Worm (Caenorhabditis elegans) whole organism, L4 larva: ENCODE data around the gene mlh-1.

Experiments
- F26F4.8 ChIP-seq: fragments of 200-800 bp; sonication (Bioruptor generic); conservative IDR thresholded peaks from 2 replicates; pipeline ENCODE4 v1.3.6; 2022; ENCODE audit warnings: missing genetic modification characterization, missing compliant biosample characterization
- F44E2.7 ChIP-seq: fragments of 200-800 bp; sonication (Bioruptor generic); IDR thresholded peaks from 2 replicates; pipeline ENCODE4 v2.1.2; 2022; ENCODE audit warnings: missing genetic modification characterization, missing compliant biosample characterization
- F49E8.2 ChIP-seq: sonication (generic microtip); optimal IDR thresholded peaks from 2 replicates; lab custom pipeline; 2016; ENCODE audit warnings: missing compliant biosample characterization, mild to moderate bottlenecking, missing genetic modification characterization, borderline replicate concordance
- R02D3.7 ChIP-seq: fragments of 150-350 bp; sonication (generic microtip); optimal IDR thresholded peaks from 3 replicates; lab custom pipeline; 2014; ENCODE audit warnings: missing biosample characterization, missing genetic modification characterization
- Y5F2A.4 ChIP-seq: fragments of 200-800 bp; sonication (Bioruptor generic); optimal IDR thresholded peaks from 2 replicates; lab custom pipeline; 2018; ENCODE audit warnings: mild to moderate bottlenecking, missing genetic modification characterization, missing compliant biosample characterization
- ZK337.2 ChIP-seq: fragments of 200-800 bp; sonication (Bioruptor generic); IDR thresholded peaks from 2 replicates; pipeline ENCODE4 v1.3.6; 2022; ENCODE audit warnings: missing genetic modification reagents, missing genetic modification characterization, missing compliant biosample characterization
- aha-1 ChIP-seq: fragments of 150-350 bp; peaks from one replicate; lab custom pipeline; 2014; ENCODE audit warnings: missing biosample characterization, missing genetic modification characterization
- aly-2 ChIP-seq: sonication (generic microtip); optimal IDR thresholded peaks from 2 replicates; lab custom pipeline; 2018; ENCODE audit warnings: missing biosample characterization, missing genetic modification characterization
- arid-1 ChIP-seq: fragments of 200-800 bp; sonication (Bioruptor generic); conservative IDR thresholded peaks from 2 replicates; pipeline ENCODE4 v1.3.6; 2022; ENCODE audit warnings: missing genetic modification reagents, missing genetic modification characterization, missing compliant biosample characterization
- attf-4 ChIP-seq: sonication (generic microtip); optimal IDR thresholded peaks from 3 replicates; lab custom pipeline; 2017; ENCODE audit warnings: missing biosample characterization, missing genetic modification characterization
- ceh-20 ChIP-seq: fragments of 200-800 bp; sonication (Bioruptor generic); IDR thresholded peaks from 2 replicates; pipeline ENCODE4 v1.3.6; 2022; ENCODE audit warnings: missing genetic modification reagents, missing genetic modification characterization, missing compliant biosample characterization
- ceh-28 ChIP-seq: fragments of 150-350 bp; optimal IDR thresholded peaks from 2 replicates; lab custom pipeline; 2014; ENCODE audit warnings: missing biosample characterization, missing genetic modification reagents, missing genetic modification characterization
- ceh-62 ChIP-seq: sonication (generic microtip); optimal IDR thresholded peaks from 2 replicates; lab custom pipeline; 2017; ENCODE audit warnings: missing biosample characterization, missing genetic modification characterization
- ceh-82 ChIP-seq: sonication (generic microtip); optimal IDR thresholded peaks from 2 replicates; lab custom pipeline; 2017; ENCODE audit warnings: missing biosample characterization, missing genetic modification characterization
- ces-1 ChIP-seq: fragments of 150-350 bp; sonication (generic microtip); optimal IDR thresholded peaks from 4 replicates; lab custom pipeline; 2014; ENCODE audit warnings: missing biosample characterization, missing genetic modification reagents, missing genetic modification characterization
- dmd-6 ChIP-seq: fragments of 200-800 bp; sonication (Bioruptor generic); IDR thresholded peaks from 2 replicates; pipeline ENCODE4 v1.3.6; 2022; ENCODE audit warnings: missing genetic modification reagents, missing genetic modification characterization, missing compliant biosample characterization
- duxl-1 ChIP-seq: sonication (generic microtip); optimal IDR thresholded peaks from 2 replicates; lab custom pipeline; 2016; ENCODE audit warnings: mild to moderate bottlenecking, missing genetic modification characterization, moderate library complexity, missing compliant biosample characterization; ENCODE audit not compliant: poor library complexity
- dve-1 ChIP-seq: sonication (generic microtip); optimal IDR thresholded peaks from 2 replicates; lab custom pipeline; 2017; ENCODE audit warnings: antibody characterized with exemption, mild to moderate bottlenecking, missing genetic modification characterization, missing compliant biosample characterization; ENCODE audit not compliant: insufficient read depth
- egl-43 ChIP-seq: fragments of 200-800 bp; sonication (Bioruptor generic); IDR thresholded peaks from 2 replicates; pipeline ENCODE4 v1.3.6; 2022; ENCODE audit warnings: missing genetic modification reagents, missing genetic modification characterization, missing compliant biosample characterization
- fkh-10 ChIP-seq: fragments of 150-350 bp; optimal IDR thresholded peaks from 2 replicates; lab custom pipeline; 2014; ENCODE audit warnings: missing biosample characterization, missing genetic modification reagents, missing genetic modification characterization
- fos-1 ChIP-seq: fragments of 150-350 bp; optimal IDR thresholded peaks from 2 replicates; lab custom pipeline; 2014; ENCODE audit warnings: missing biosample characterization, missing genetic modification characterization
- gei-8 ChIP-seq: fragments of 200-800 bp; sonication (Bioruptor generic); optimal IDR thresholded peaks from 2 replicates; lab custom pipeline; 2018; ENCODE audit warnings: mild to moderate bottlenecking, missing genetic modification characterization, missing compliant biosample characterization
- hif-1 ChIP-seq, 2 experiments: sonication (generic microtip); optimal IDR thresholded peaks; 2 replicates each; lab custom pipeline; 2016 to 2017; ENCODE audit warnings: missing compliant biosample characterization in 2 of 2, missing genetic modification characterization in 2 of 2, missing genetic modification reagents in 2 of 2, missing genotype in 2 of 2, mild to moderate bottlenecking in 1 of 2
- hlh-11 ChIP-seq: fragments of 200-800 bp; sonication (Bioruptor generic); optimal IDR thresholded peaks from 2 replicates; lab custom pipeline; 2018; ENCODE audit warnings: mild to moderate bottlenecking, missing genetic modification characterization, missing compliant biosample characterization
- hlh-30 ChIP-seq: sonication (generic microtip); optimal IDR thresholded peaks from 2 replicates; lab custom pipeline; 2017; ENCODE audit warnings: antibody characterized with exemption, mild to moderate bottlenecking, missing genetic modification characterization, missing compliant biosample characterization; ENCODE audit not compliant: insufficient read depth
- hmg-1.1 ChIP-seq: fragments of 200-800 bp; sonication (Bioruptor generic); IDR thresholded peaks from 2 replicates; pipeline ENCODE4 v1.3.6; 2022; ENCODE audit warnings: missing genetic modification reagents, missing genetic modification characterization, missing compliant biosample characterization
- jun-1 ChIP-seq: fragments of 150-350 bp; optimal IDR thresholded peaks from 2 replicates; lab custom pipeline; 2014; ENCODE audit warnings: missing biosample characterization, missing genetic modification reagents, missing genetic modification characterization
- lin-1 ChIP-seq: fragments of 200-800 bp; sonication (Bioruptor generic); IDR thresholded peaks from 2 replicates; pipeline ENCODE4 v1.3.6; 2022; ENCODE audit warnings: missing genetic modification reagents, missing genetic modification characterization, missing compliant biosample characterization
- lin-13 ChIP-seq: fragments of 150-350 bp; optimal IDR thresholded peaks from 2 replicates; lab custom pipeline; 2014; ENCODE audit warnings: missing biosample characterization, missing genetic modification reagents, missing genetic modification characterization
- lin-15B ChIP-seq: fragments of 150-350 bp; sonication (generic microtip); optimal IDR thresholded peaks from 3 replicates; lab custom pipeline; 2014; ENCODE audit warnings: missing biosample characterization, missing genetic modification characterization
- lin-29 ChIP-seq: fragments of 200-800 bp; sonication (Bioruptor generic); IDR thresholded peaks from 2 replicates; pipeline ENCODE4 v1.3.6; 2022; ENCODE audit warnings: missing genetic modification reagents, missing genetic modification characterization, missing compliant biosample characterization
- lin-38 ChIP-seq: fragments of 200-800 bp; sonication (Bioruptor generic); IDR thresholded peaks from 2 replicates; pipeline ENCODE4 v1.3.6; 2022; ENCODE audit warnings: missing genetic modification reagents, missing genetic modification characterization, missing compliant biosample characterization
- lin-39 ChIP-seq: fragments of 150-350 bp; optimal IDR thresholded peaks from 2 replicates; lab custom pipeline; 2014; ENCODE audit warnings: missing biosample characterization, missing genetic modification reagents, missing genetic modification characterization
- mdl-1 ChIP-seq, 2 experiments: fragments of 150-350 bp in 1 of 2; sonication (generic microtip) in 1 of 2; optimal IDR thresholded peaks; 2 replicates each; lab custom pipeline; 2014 to 2017; ENCODE audit warnings: missing biosample characterization in 2 of 2, missing genetic modification characterization in 2 of 2
- mdt-29 ChIP-seq: fragments of 200-800 bp; sonication (Bioruptor generic); IDR thresholded peaks from 2 replicates; pipeline ENCODE4 v1.3.6; 2022; ENCODE audit warnings: missing genetic modification reagents, missing genetic modification characterization, missing compliant biosample characterization
- mep-1 ChIP-seq: fragments of 150-350 bp; sonication (generic microtip); optimal IDR thresholded peaks from 3 replicates; lab custom pipeline; 2014; ENCODE audit warnings: missing biosample characterization, missing genetic modification characterization
- mxl-2 ChIP-seq: fragments of 200-800 bp; sonication (Bioruptor generic); conservative IDR thresholded peaks from 2 replicates; pipeline ENCODE4 v1.3.6; 2022; ENCODE audit warnings: missing genetic modification reagents, missing genetic modification characterization, missing compliant biosample characterization
- nhr-11 ChIP-seq: fragments of 150-350 bp; optimal IDR thresholded peaks from 2 replicates; lab custom pipeline; 2014; ENCODE audit warnings: missing biosample characterization, missing genetic modification characterization
- nhr-6 ChIP-seq: fragments of 150-350 bp; optimal IDR thresholded peaks from 2 replicates; lab custom pipeline; 2014; ENCODE audit warnings: missing biosample characterization, missing genetic modification characterization
- nhr-76 ChIP-seq: fragments of 150-350 bp; optimal IDR thresholded peaks from 2 replicates; lab custom pipeline; 2014; ENCODE audit warnings: missing biosample characterization, missing genetic modification characterization
- saeg-2 ChIP-seq: fragments of 200-800 bp; sonication (Bioruptor generic); IDR thresholded peaks from 2 replicates; pipeline ENCODE4 v1.3.6; 2022; ENCODE audit warnings: missing genetic modification reagents, missing genetic modification characterization, missing compliant biosample characterization
- set-16 ChIP-seq: fragments of 200-800 bp; sonication (Bioruptor generic); IDR thresholded peaks from 2 replicates; pipeline ENCODE4 v1.3.6; 2022; ENCODE audit warnings: missing genetic modification reagents, missing genetic modification characterization, missing compliant biosample characterization
- snpc-1.2 ChIP-seq: fragments of 200-800 bp; sonication (Bioruptor generic); IDR thresholded peaks from 2 replicates; pipeline ENCODE4 v1.3.6; 2022; ENCODE audit warnings: missing genetic modification reagents, missing genetic modification characterization, missing compliant biosample characterization
- tag-97 ChIP-seq: fragments of 200-800 bp; sonication (Bioruptor generic); IDR thresholded peaks from 2 replicates; pipeline ENCODE4 v1.3.6; 2022; ENCODE audit warnings: missing genetic modification characterization, missing compliant biosample characterization
- tra-1 ChIP-seq: fragments of 200-800 bp; sonication (Bioruptor generic); IDR thresholded peaks from 2 replicates; pipeline ENCODE4 v1.3.6; 2022; ENCODE audit warnings: missing genetic modification reagents, missing genetic modification characterization, missing compliant biosample characterization
- unc-130 ChIP-seq: sonication (generic microtip); optimal IDR thresholded peaks from 2 replicates; lab custom pipeline; 2016; ENCODE audit warnings: missing genetic modification reagents, missing genetic modification characterization, missing compliant biosample characterization
- unc-62 ChIP-seq, 3 experiments: fragments of 150-350 bp in 1 of 3; sonication (generic microtip); optimal IDR thresholded peaks in 2 of 3; peaks in 1 of 3; 1 replicate in 1 of 3; 2 replicates in 2 of 3; lab custom pipeline; 2014 to 2017; ENCODE audit warnings: missing biosample characterization in 3 of 3, missing genetic modification characterization in 3 of 3, missing genetic modification reagents in 3 of 3, missing genotype in 1 of 3
- zag-1 ChIP-seq: fragments of 150-350 bp; optimal IDR thresholded peaks from 2 replicates; lab custom pipeline; 2014; ENCODE audit warnings: missing biosample characterization, missing genetic modification characterization
- zip-11 ChIP-seq: fragments of 200-800 bp; sonication (Bioruptor generic); IDR thresholded peaks from 2 replicates; pipeline ENCODE4 v1.3.6; 2022; ENCODE audit warnings: missing genetic modification characterization, missing compliant biosample characterization

mlh-1 gene

ce11 chrIII:13465918-13466592 is 48.3 kb downstream of the mlh-1 start, which contains the start of gene cdk-5 (continued):
- no peak for TF ChIP-seq tra-1 (GFP tag; lab: Robert Waterston, UW)
- TF ChIP-seq ceh-82 (tag; lab: Kevin White, UChicago), result no peak
- TF ChIP-seq dve-1 (tag; lab: Kevin White, UChicago), result peak; percentile 93
- TF ChIP-seq lin-38 (GFP tag; lab: Robert Waterston, UW), result peak; percentile 74
- peak; percentile 66 for TF ChIP-seq duxl-1
- TF ChIP-seq aly-2, result no peak
- TF ChIP-seq F49E8.2, result no peak
- peak in 1 of 2 experiments; percentile 52 for TF ChIP-seq hif-1 (tag; optimal IDR thresholded peaks at IDR 0.05; lab: Kevin White, UChicago)
- no peak for TF ChIP-seq mxl-2 (GFP tag; lab: Robert Waterston, UW)
- peak; percentile 50; the same call in 1 of the 2 replicates for TF ChIP-seq lin-29 (GFP tag; lab: Robert Waterston, UW)
- no peak for TF ChIP-seq ces-1
- TF ChIP-seq hlh-30 (tag; lab: Kevin White, UChicago), result peak; percentile 86
- TF ChIP-seq F26F4.8, result no peak
- no peak for TF ChIP-seq lin-15B (tag; lab: Kevin White, UChicago)
- TF ChIP-seq jun-1 (tag; lab: Kevin White, UChicago), result peak; percentile 39
- 0 out of 2 replicates have a peak, but pooled peaks have one; percentile 6 for TF ChIP-seq lin-1 (GFP tag; lab: Robert Waterston, UW)
- TF ChIP-seq set-16 (GFP tag; lab: Robert Waterston, UW), result no peak
- no peak for TF ChIP-seq R02D3.7 (tag; lab: Kevin White, UChicago)
- TF ChIP-seq lin-13, result peak; percentile 51
- peak; percentile 88 for TF ChIP-seq mep-1 (tag; lab: Kevin White, UChicago)
- TF ChIP-seq egl-43 (GFP tag; lab: Robert Waterston, UW), result no peak
- TF ChIP-seq hlh-11 (tag; lab: Kevin White, UChicago), result no peak
- no peak for TF ChIP-seq lin-39
- TF ChIP-seq nhr-76, result no peak
- TF ChIP-seq ceh-62, result no peak
- TF ChIP-seq tag-97 (GFP tag; lab: Robert Waterston, UW), result no peak
- peak; percentile 51 for TF ChIP-seq ceh-28 (tag; lab: Kevin White, UChicago)
- TF ChIP-seq nhr-6 (tag; lab: Kevin White, UChicago), result peak; percentile 87
- no peak for TF ChIP-seq attf-4 (tag; lab: Kevin White, UChicago)
- no peak for TF ChIP-seq Y5F2A.4
- TF ChIP-seq mdl-1 (tag; optimal IDR thresholded peaks at IDR 0.05; lab: Kevin White, UChicago), result peak in 1 of 2 experiments; percentile 13
- peak; percentile 79 for TF ChIP-seq nhr-11 (tag; lab: Kevin White, UChicago)
- no peak for TF ChIP-seq F44E2.7
- TF ChIP-seq dmd-6 (GFP tag; lab: Robert Waterston, UW), result peak; percentile 63; the same call in 1 of the 2 replicates
- peak; percentile 33 for TF ChIP-seq fkh-10 (GFP tag; lab: Kevin White, UChicago)
- TF ChIP-seq zag-1 (tag; lab: Kevin White, UChicago), result no peak
- TF ChIP-seq snpc-1.2 (GFP tag; lab: Robert Waterston, UW), result no peak
- no peak for TF ChIP-seq saeg-2 (GFP tag; lab: Robert Waterston, UW)
- no peak for TF ChIP-seq fos-1 (tag; lab: Kevin White, UChicago)
- no peak for TF ChIP-seq gei-8
- TF ChIP-seq unc-62 (GFP tag; optimal IDR thresholded peaks at IDR 0.05 in 1 of 2; lab: Kevin White, UChicago), result peak in 1 of 2 experiments; percentile 91
- TF ChIP-seq unc-62 (tag; optimal IDR thresholded peaks at IDR 0.05; lab: Kevin White, UChicago), result no peak
- TF ChIP-seq mdt-29 (GFP tag; lab: Robert Waterston, UW), result 0 out of 2 replicates have a peak, but pooled peaks have one; percentile 45
- TF ChIP-seq ceh-20 (GFP tag; lab: Robert Waterston, UW), result peak; percentile 49; the same call in 1 of the 2 replicates
- TF ChIP-seq ZK337.2, result no peak
- peak; percentile 95 for TF ChIP-seq aha-1 (tag; lab: Kevin White, UChicago)
- TF ChIP-seq unc-130 (GFP tag; lab: Kevin White, UChicago), result no peak
- TF ChIP-seq zip-11 (GFP tag; lab: Robert Waterston, UW), result no peak
- peak; percentile 83 for TF ChIP-seq hmg-1.1 (GFP tag; lab: Robert Waterston, UW)
- 0 out of 2 replicates have a peak, but pooled peaks have one; percentile 39 for TF ChIP-seq arid-1
